Fruit fly (Drosophila melanogaster) whole organism, prepupa: ENCODE data around the gene Nop56.
A peak's percentile ranks its signal among the peaks of the same experiment; 100 is the strongest.

ENCODE experiments used
- Blimp-1 ChIP-seq: fragments of 200-800 bp; sonication (Bioruptor generic); optimal IDR thresholded peaks from 3 replicates; lab custom pipeline; 2017; ENCODE audit warnings: missing biosample characterization, missing genetic modification characterization, mild to moderate bottlenecking, moderate library complexity, missing genetic modification reagents
- CG10631 ChIP-seq: fragments of 200-800 bp; sonication (Bioruptor generic); optimal IDR thresholded peaks from 2 replicates; lab custom pipeline; 2016; ENCODE audit warnings: missing biosample characterization, missing genetic modification characterization
- CG10669 ChIP-seq: fragments of 200-800 bp; sonication (Bioruptor generic); optimal IDR thresholded peaks from 3 replicates; lab custom pipeline; 2018; ENCODE audit warnings: missing biosample characterization, mild to moderate bottlenecking, missing genetic modification characterization, moderate library complexity
- CG16779 ChIP-seq: fragments of 200-800 bp; sonication (Bioruptor generic); optimal IDR thresholded peaks from 3 replicates; lab custom pipeline; 2017; ENCODE audit warnings: missing biosample characterization, mild to moderate bottlenecking, missing genetic modification characterization
- CG3032 ChIP-seq: fragments of 200-800 bp; optimal IDR thresholded peaks from 2 replicates; lab custom pipeline; 2019; ENCODE audit warnings: missing biosample characterization, mild to moderate bottlenecking, missing genetic modification characterization, moderate library complexity
- CG32006 ChIP-seq: fragments of 200-800 bp; sonication (Bioruptor generic); optimal IDR thresholded peaks from 3 replicates; lab custom pipeline; 2017; ENCODE audit warnings: missing biosample characterization, mild to moderate bottlenecking, missing genetic modification characterization
- CG34406 ChIP-seq: fragments of 200-800 bp; sonication (Bioruptor generic); optimal IDR thresholded peaks from 3 replicates; lab custom pipeline; 2016; ENCODE audit warnings: missing biosample characterization, missing genetic modification characterization
- CG4318 ChIP-seq: fragments of 200-800 bp; sonication (Bioruptor generic); optimal IDR thresholded peaks from 3 replicates; lab custom pipeline; 2017; ENCODE audit warnings: missing biosample characterization, mild to moderate bottlenecking, missing genetic modification characterization
- CG6163 ChIP-seq: fragments of 200-800 bp; sonication (Bioruptor generic); IDR thresholded peaks from 3 replicates; pipeline ENCODE4 v1.3.6; 2022; ENCODE audit warnings: missing biosample characterization, missing genetic modification characterization
- CG6808 ChIP-seq: fragments of 200-800 bp; sonication (Bioruptor generic); optimal IDR thresholded peaks from 3 replicates; lab custom pipeline; 2017; ENCODE audit warnings: missing biosample characterization, missing genetic modification characterization, mild to moderate bottlenecking, moderate library complexity, missing genetic modification reagents
- CG6854 ChIP-seq: fragments of 200-800 bp; sonication (Bioruptor generic); optimal IDR thresholded peaks from 2 replicates; lab custom pipeline; 2017; ENCODE audit warnings: missing biosample characterization, mild to moderate bottlenecking, missing genetic modification characterization
- CG8119 ChIP-seq: fragments of 200-800 bp; sonication (Bioruptor generic); IDR thresholded peaks from 3 replicates; pipeline ENCODE4 v1.3.6; 2022; ENCODE audit warnings: missing biosample characterization, missing genetic modification characterization
- CG8319 ChIP-seq: fragments of 200-800 bp; sonication (Bioruptor generic); optimal IDR thresholded peaks from 3 replicates; lab custom pipeline; 2016; ENCODE audit warnings: missing biosample characterization, missing genetic modification characterization
- CG8632 ChIP-seq: fragments of 200-800 bp; sonication (Bioruptor generic); optimal IDR thresholded peaks from 3 replicates; lab custom pipeline; 2016; ENCODE audit warnings: missing biosample characterization, missing genetic modification characterization
- CG9139 ChIP-seq: fragments of 200-800 bp; sonication (Bioruptor generic); optimal IDR thresholded peaks from 3 replicates; lab custom pipeline; 2017; ENCODE audit warnings: missing biosample characterization, mild to moderate bottlenecking, missing genetic modification characterization
- Eip78C ChIP-seq: fragments of 200-800 bp; sonication (Bioruptor generic); peaks from one replicate; lab custom pipeline; 2016; ENCODE audit warnings: missing biosample characterization, missing genetic modification characterization
- Eip93F ChIP-seq: fragments of 200-800 bp; sonication (Bioruptor generic); optimal IDR thresholded peaks from 2 replicates; lab custom pipeline; 2016; ENCODE audit warnings: missing biosample characterization, mild to moderate bottlenecking, missing genetic modification characterization
- Ets21C ChIP-seq: fragments of 200-800 bp; sonication (Bioruptor generic); optimal IDR thresholded peaks from 3 replicates; lab custom pipeline; 2016; ENCODE audit warnings: missing biosample characterization, missing genetic modification characterization
- Ets96B ChIP-seq: fragments of 200-800 bp; optimal IDR thresholded peaks from 2 replicates; lab custom pipeline; 2019; ENCODE audit warnings: missing biosample characterization, mild to moderate bottlenecking, missing genetic modification characterization, moderate library complexity
- Gug ChIP-seq: fragments of 200-800 bp; sonication (Bioruptor generic); IDR thresholded peaks from 2 replicates; pipeline ENCODE4 v1.3.6; 2022; ENCODE audit warnings: missing biosample characterization, missing genetic modification characterization
- Hr39 ChIP-seq: fragments of 200-800 bp; sonication (Bioruptor generic); optimal IDR thresholded peaks from 2 replicates; lab custom pipeline; 2016; ENCODE audit warnings: missing biosample characterization, missing genetic modification characterization
- Hr4 ChIP-seq: fragments of 200-800 bp; sonication (Bioruptor generic); optimal IDR thresholded peaks from 3 replicates; lab custom pipeline; 2016; ENCODE audit warnings: missing biosample characterization, missing genetic modification characterization
- Lpt ChIP-seq: fragments of 200-800 bp; sonication (Bioruptor generic); optimal IDR thresholded peaks from 3 replicates; lab custom pipeline; 2016; ENCODE audit warnings: missing biosample characterization, missing genetic modification characterization
- Met ChIP-seq: fragments of 200-800 bp; sonication (Bioruptor generic); optimal IDR thresholded peaks from 3 replicates; lab custom pipeline; 2016; ENCODE audit warnings: missing biosample characterization, missing genetic modification characterization
- OdsH ChIP-seq: fragments of 200-800 bp; sonication (Bioruptor generic); optimal IDR thresholded peaks from 3 replicates; lab custom pipeline; 2016; ENCODE audit warnings: missing biosample characterization, missing genetic modification characterization
- Smox ChIP-seq: fragments of 200-800 bp; sonication (Bioruptor generic); optimal IDR thresholded peaks from 3 replicates; lab custom pipeline; 2016; ENCODE audit warnings: missing biosample characterization, missing genetic modification characterization
- Sox102F ChIP-seq: fragments of 200-800 bp; sonication (Bioruptor generic); optimal IDR thresholded peaks from 2 replicates; lab custom pipeline; 2016; ENCODE audit warnings: missing biosample characterization, mild to moderate bottlenecking, missing genetic modification characterization
- Sox15 ChIP-seq: fragments of 200-800 bp; sonication (Bioruptor generic); optimal IDR thresholded peaks from 3 replicates; lab custom pipeline; 2016; ENCODE audit warnings: missing biosample characterization, missing genetic modification characterization
- acj6 ChIP-seq: fragments of 200-800 bp; sonication (Bioruptor generic); optimal IDR thresholded peaks from 3 replicates; lab custom pipeline; 2016; ENCODE audit warnings: missing biosample characterization, missing genetic modification characterization
- cyc ChIP-seq: fragments of 200-800 bp; sonication (Bioruptor generic); optimal IDR thresholded peaks from 3 replicates; lab custom pipeline; 2016; ENCODE audit warnings: missing biosample characterization, missing genetic modification characterization
- dac ChIP-seq: fragments of 200-800 bp; sonication (Bioruptor generic); optimal IDR thresholded peaks from 2 replicates; lab custom pipeline; 2017; ENCODE audit warnings: missing biosample characterization, mild to moderate bottlenecking, missing genetic modification characterization
- esn ChIP-seq: fragments of 200-800 bp; sonication (Bioruptor generic); optimal IDR thresholded peaks from 2 replicates; lab custom pipeline; 2016; ENCODE audit warnings: missing biosample characterization, mild to moderate bottlenecking, missing genetic modification characterization, moderate library complexity
- fd85E ChIP-seq: fragments of 200-800 bp; sonication (Bioruptor generic); optimal IDR thresholded peaks from 3 replicates; lab custom pipeline; 2016; ENCODE audit warnings: missing biosample characterization, missing genetic modification characterization
- salr ChIP-seq, 2 experiments: fragments of 200-800 bp; sonication (Bioruptor generic); optimal IDR thresholded peaks; 3 replicates each; lab custom pipeline; 2016 to 2018; ENCODE audit warnings: missing biosample characterization in 2 of 2, missing genetic modification characterization in 2 of 2, mild to moderate bottlenecking in 1 of 2
- ss ChIP-seq, 2 experiments: fragments of 200-800 bp; sonication (Bioruptor generic); optimal IDR thresholded peaks; 2 replicates in 1 of 2; 3 replicates in 1 of 2; lab custom pipeline; 2017 to 2018; ENCODE audit warnings: mild to moderate bottlenecking in 2 of 2, missing biosample characterization in 2 of 2, missing genetic modification characterization in 2 of 2, moderate library complexity in 1 of 2
- topi ChIP-seq: fragments of 200-800 bp; sonication (Bioruptor generic); optimal IDR thresholded peaks from 3 replicates; lab custom pipeline; 2016; ENCODE audit warnings: missing biosample characterization, missing genetic modification characterization
- vri ChIP-seq: fragments of 200-800 bp; sonication (Bioruptor generic); optimal IDR thresholded peaks from 3 replicates; lab custom pipeline; 2016; ENCODE audit warnings: missing biosample characterization, mild to moderate bottlenecking, missing genetic modification characterization

The Nop56 gene

DNA sequence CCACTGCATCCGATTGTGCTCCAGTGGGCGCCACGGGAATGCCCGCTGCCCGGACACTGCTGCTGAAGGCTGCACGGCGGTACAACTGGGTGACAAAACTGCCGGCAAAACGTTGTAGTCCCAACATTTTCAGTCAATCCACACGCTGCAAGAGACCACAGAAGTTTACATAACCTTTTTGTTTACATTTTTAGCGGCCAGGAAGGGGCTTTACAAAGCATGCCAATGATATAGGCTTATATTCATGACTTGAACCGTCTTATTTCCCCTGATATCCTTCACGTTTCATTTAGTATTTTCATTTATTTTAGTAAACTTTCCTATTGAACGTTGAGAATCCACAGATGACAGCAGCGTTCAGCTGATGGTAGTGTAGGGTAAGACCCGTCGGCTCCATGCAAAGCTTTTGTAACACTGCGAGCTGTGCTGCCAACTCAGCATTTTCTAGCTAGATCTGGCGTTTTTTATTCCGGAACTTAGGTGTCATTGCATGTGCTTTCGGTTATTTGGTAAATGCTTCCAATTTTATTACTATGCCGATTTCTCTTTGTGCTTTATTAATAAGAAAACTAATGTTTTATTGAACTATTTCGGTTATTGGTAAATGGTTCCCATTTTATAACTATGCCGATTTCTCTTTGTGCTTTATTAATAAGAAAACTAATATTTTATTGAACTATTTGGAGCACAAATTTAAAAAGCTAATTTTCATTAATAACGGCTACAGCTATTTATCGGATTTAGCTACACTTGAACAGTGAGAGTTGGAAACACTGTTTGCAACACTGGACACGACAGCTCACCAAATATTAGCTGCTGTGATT lies 10.1 kb downstream of the Nop56 start, which contains the start of the genes CG13850 and lqfR (continued):
- TF ChIP-seq Met (GFP tag; lab: Kevin White, UChicago) (peak; percentile 77), salr (GFP tag; optimal IDR thresholded peaks at IDR 0.05; lab: Kevin White, UChicago) (no peak), CG9139 (GFP tag; lab: Kevin White, UChicago) (peak; percentile 46), fd85E (GFP tag; lab: Kevin White, UChicago) (peak; percentile 38), Smox (GFP tag; lab: Kevin White, UChicago) (peak; percentile 72), Ets21C (GFP tag; lab: Kevin White, UChicago) (peak; percentile 71), dac (no peak), Hr4 (no peak), Hr39 (GFP tag; lab: Kevin White, UChicago) (peak; percentile 80), vri (peak; percentile 43), Lpt (GFP tag; lab: Kevin White, UChicago) (peak; percentile 39), CG32006 (no peak), CG6854 (GFP tag; lab: Kevin White, UChicago) (no peak), Sox15 (GFP tag; lab: Kevin White, UChicago) (peak; percentile 70), CG8319 (GFP tag; lab: Kevin White, UChicago) (peak; percentile 69), CG8632 (peak; percentile 71), Eip78C (GFP tag; lab: Kevin White, UChicago) (peak; percentile 91), cyc (peak; percentile 82), Ets96B (peak; percentile 6), Gug (GFP tag; lab: Robert Waterston, UW) (0 out of 2 replicates have a peak, but pooled peaks have one; percentile 31), CG6808 (GFP tag; lab: Kevin White, UChicago) (no peak), CG8119 (GFP tag; lab: Robert Waterston, UW) (no peak), Eip93F (GFP tag; lab: Kevin White, UChicago) (no peak), CG4318 (GFP tag; lab: Kevin White, UChicago) (no peak), CG6163 (GFP tag; lab: Robert Waterston, UW) (peak; percentile 61; the same call in 1 of the 3 replicates), Sox102F (GFP tag; lab: Kevin White, UChicago) (no peak), CG3032 (tag; lab: Kevin White, UChicago) (peak; percentile 73), CG10631 (peak; percentile 80), Blimp-1 (peak; percentile 50)

DNA sequence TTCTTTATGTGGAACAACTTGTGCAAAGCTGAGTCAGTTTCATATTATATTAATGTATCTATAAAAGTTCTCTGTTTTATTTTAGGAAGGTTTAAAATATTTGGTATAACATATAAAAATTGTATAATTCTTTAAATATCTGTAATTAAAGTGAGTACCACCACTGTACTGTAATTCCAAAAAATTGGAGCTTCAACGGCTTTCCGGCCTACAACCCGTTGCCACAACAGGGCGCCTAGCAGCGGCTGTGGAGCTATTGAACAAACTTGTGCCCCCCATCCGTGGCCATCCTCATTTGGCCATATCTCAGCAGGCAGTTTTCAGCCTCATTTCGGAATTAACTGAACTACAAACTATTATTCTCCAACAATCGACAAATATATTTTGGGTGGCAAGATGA lies 15.2 kb downstream of the Nop56 start, which contains the start of gene CG13855:
TSS of gene CG13855 (plus strand) at position 301 of the 400 bp plus-strand sequence.
- no peak for TF ChIP-seq CG16779
- no peak for TF ChIP-seq esn (GFP tag; lab: Kevin White, UChicago)
- no peak for TF ChIP-seq CG32006
- TF ChIP-seq Lpt (GFP tag; lab: Kevin White, UChicago): no peak
- no peak for TF ChIP-seq CG3032 (tag; lab: Kevin White, UChicago)
- no peak for TF ChIP-seq acj6
- no peak for TF ChIP-seq OdsH
- no peak for TF ChIP-seq salr (GFP tag; optimal IDR thresholded peaks at IDR 0.05; lab: Kevin White, UChicago)
- TF ChIP-seq topi: no peak
- TF ChIP-seq Sox15 (GFP tag; lab: Kevin White, UChicago): no peak
- TF ChIP-seq CG34406 (GFP tag; lab: Kevin White, UChicago): no peak
- no peak for TF ChIP-seq ss (GFP tag; optimal IDR thresholded peaks at IDR 0.05; lab: Kevin White, UChicago)
- no peak for TF ChIP-seq CG8632
- no peak for TF ChIP-seq Smox (GFP tag; lab: Kevin White, UChicago)
- TF ChIP-seq Hr39 (GFP tag; lab: Kevin White, UChicago): no peak
- TF ChIP-seq CG10669 (GFP tag; lab: Kevin White, UChicago): no peak

DNA sequence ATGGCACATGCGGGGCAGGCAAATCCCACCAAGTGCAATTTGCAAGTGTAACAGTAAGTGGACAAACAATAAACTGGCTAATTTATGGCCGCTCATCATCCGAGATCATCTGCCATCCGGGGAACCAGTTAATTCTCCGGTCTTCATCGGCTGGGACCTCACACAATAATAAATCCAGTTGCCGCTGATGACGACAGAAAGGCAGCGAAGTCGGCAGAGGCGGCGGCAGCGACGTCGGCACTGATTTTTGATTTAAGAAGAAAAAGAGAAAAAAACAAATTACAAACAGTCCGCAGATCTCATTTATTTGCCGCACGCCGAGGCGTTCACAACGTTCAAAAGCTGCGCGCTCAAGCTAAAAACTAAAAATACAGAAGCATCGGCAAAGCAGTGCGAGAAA lies 18.5 kb downstream of the Nop56 start, which contains the start of gene CG13856:
TSS of gene CG13856 (plus strand) at position 301 of the 400 bp plus-strand sequence.
- no peak for TF ChIP-seq CG10669 (GFP tag; lab: Kevin White, UChicago)
- TF ChIP-seq, all 60 proteins: peak for 0
